Worm (Caenorhabditis elegans) whole organism, dauer: ENCODE data around the gene svh-1.

Source experiments
- unc-62 ChIP-seq: sonication (generic microtip); optimal IDR thresholded peaks from 2 replicates; lab custom pipeline; 2017; ENCODE audit warnings: missing biosample characterization, missing genetic modification reagents, missing genetic modification characterization

Gene svh-1

ce11 chrIV:8206314-8206713 is at the start of gene svh-1:
svh-1 (plus strand) TSS chrIV:8206614.
- TF ChIP-seq unc-62 = no peak

ce11 chrIV:8157161-8157560 is 49.3 kb upstream of the svh-1 start, which contains the start of gene B0218.5:
B0218.5 (minus strand) TSS chrIV:8157261.
- TF ChIP-seq unc-62 = no peak

ce11 chrIV:8159087-8159486 is 47.3 kb upstream of the svh-1 start, which contains the start of gene faah-1:
faah-1 (plus strand) TSS chrIV:8159387.
- TF ChIP-seq unc-62 = no peak

- TF ChIP-seq unc-62 = no peak
Observed at ce11 chrIV:8159995-8160394, 46.4 kb upstream of the svh-1 start.

- TF ChIP-seq unc-62 = no peak
Observed at ce11 chrIV:8161774-8162173, 44.6 kb upstream of the svh-1 start.

- no peak for TF ChIP-seq unc-62
Observed at ce11 chrIV:8163687-8164086, 42.7 kb upstream of the svh-1 start, which contains the start of gene clec-51. clec-51 (minus strand) TSS chrIV:8163800.

ce11 chrIV:8164515-8164914 is 41.9 kb upstream of the svh-1 start:
- TF ChIP-seq unc-62 = no peak

ce11 chrIV:8165950-8166349 is 40.5 kb upstream of the svh-1 start, which contains the start of gene B0218.7:
B0218.7 (minus strand) TSS chrIV:8166050.
- TF ChIP-seq unc-62 = no peak

- TF ChIP-seq unc-62 = no peak
Observed at ce11 chrIV:8168660-8169059, 37.8 kb upstream of the svh-1 start, which contains the start of gene clec-52. clec-52 (minus strand) TSS chrIV:8168760.

ce11 chrIV:8169674-8170073 is 36.7 kb upstream of the svh-1 start, which contains the start of gene C07G1.15:
C07G1.15 (plus strand) TSS chrIV:8169974.
- no peak for TF ChIP-seq unc-62

- TF ChIP-seq unc-62 = no peak
Observed at ce11 chrIV:8170264-8170663, 36.1 kb upstream of the svh-1 start.

ce11 chrIV:8171376-8171775 is 35.0 kb upstream of the svh-1 start:
- no peak for TF ChIP-seq unc-62

ce11 chrIV:8173610-8174009 is 32.8 kb upstream of the svh-1 start:
- TF ChIP-seq unc-62 = no peak

- no peak for TF ChIP-seq unc-62
Observed at ce11 chrIV:8174792-8175191, 31.6 kb upstream of the svh-1 start.

- no peak for TF ChIP-seq unc-62
Observed at ce11 chrIV:8175686-8176532, 30.5 kb upstream of the svh-1 start, which contains the start of gene pct-1. pct-1 (plus strand) TSS chrIV:8176482.

ce11 chrIV:8181404-8181803 is 25.0 kb upstream of the svh-1 start:
- TF ChIP-seq unc-62 = no peak

ce11 chrIV:8182566-8182965 is 23.8 kb upstream of the svh-1 start:
- no peak for TF ChIP-seq unc-62

ce11 chrIV:8183313-8183712 is 23.1 kb upstream of the svh-1 start:
- no peak for TF ChIP-seq unc-62
